Worm (Caenorhabditis elegans) whole organism, early embryonic: ENCODE data around the gene srh-251.

ENCODE experiments used
- B0310.2 ChIP-seq: sonication (generic microtip); optimal IDR thresholded peaks from 2 replicates; lab custom pipeline; 2016; ENCODE audit warnings: mild to moderate bottlenecking, missing genetic modification characterization, missing compliant biosample characterization
- F13C5.2 ChIP-seq: sonication (generic microtip); optimal IDR thresholded peaks from 2 replicates; lab custom pipeline; 2017; ENCODE audit warnings: mild to moderate bottlenecking, missing genetic modification characterization, inconsistent platforms, missing compliant biosample characterization
- aly-1 ChIP-seq: sonication (generic microtip); optimal IDR thresholded peaks from 2 replicates; lab custom pipeline; 2016; ENCODE audit warnings: missing genetic modification characterization, missing compliant biosample characterization
- ama-1 ChIP-seq: fragments of 150-350 bp; optimal IDR thresholded peaks from 2 replicates; lab custom pipeline; 2014
- ceh-13 ChIP-seq: fragments of 200-800 bp; sonication (Bioruptor generic); optimal IDR thresholded peaks from 2 replicates; lab custom pipeline; 2018; ENCODE audit warnings: mild to moderate bottlenecking, missing genetic modification characterization, missing compliant biosample characterization
- ceh-36 ChIP-seq: sonication (generic microtip); optimal IDR thresholded peaks from 2 replicates; lab custom pipeline; 2016; ENCODE audit warnings: missing genetic modification characterization, inconsistent platforms, missing compliant biosample characterization
- ets-7 ChIP-seq: sonication (generic microtip); optimal IDR thresholded peaks from 2 replicates; lab custom pipeline; 2016; ENCODE audit warnings: missing genotype, missing genetic modification characterization, missing compliant biosample characterization
- flt-1 ChIP-seq: fragments of 200-800 bp; sonication (Bioruptor generic); IDR thresholded peaks from 2 replicates; pipeline ENCODE4 v1.3.6; 2022; ENCODE audit warnings: missing genetic modification characterization, missing compliant biosample characterization
- hmbx-1 ChIP-seq: sonication (generic microtip); optimal IDR thresholded peaks from 2 replicates; lab custom pipeline; 2016; ENCODE audit warnings: mild to moderate bottlenecking, missing genetic modification characterization, missing compliant biosample characterization
- hmg-4 ChIP-seq: fragments of 200-800 bp; sonication (Bioruptor generic); optimal IDR thresholded peaks from 2 replicates; lab custom pipeline; 2018; ENCODE audit warnings: mild to moderate bottlenecking, missing genetic modification characterization, missing compliant biosample characterization
- hnd-1 ChIP-seq: sonication (generic microtip); optimal IDR thresholded peaks from 2 replicates; lab custom pipeline; 2016; ENCODE audit warnings: missing genetic modification characterization, missing compliant biosample characterization
- pes-1 ChIP-seq: fragments of 200-800 bp; sonication (Bioruptor generic); IDR thresholded peaks from 2 replicates; pipeline ENCODE4 v1.3.6; 2022; ENCODE audit warnings: missing genetic modification reagents, missing genetic modification characterization, missing compliant biosample characterization
- scrt-1 ChIP-seq: fragments of 200-800 bp; sonication (Bioruptor generic); IDR thresholded peaks from 2 replicates; pipeline ENCODE4 v1.3.6; 2022; ENCODE audit warnings: missing genetic modification characterization, missing compliant biosample characterization
- sea-1 ChIP-seq: fragments of 200-800 bp; sonication (Bioruptor generic); conservative IDR thresholded peaks from 2 replicates; pipeline ENCODE4 v1.3.6; 2022; ENCODE audit warnings: missing genetic modification characterization, missing compliant biosample characterization
- tbx-11 ChIP-seq: fragments of 200-800 bp; sonication (Bioruptor generic); IDR thresholded peaks from 2 replicates; pipeline ENCODE4 v1.3.6; 2022; ENCODE audit warnings: missing genetic modification characterization, missing compliant biosample characterization
- tbx-37 ChIP-seq: fragments of 200-800 bp; sonication (Bioruptor generic); conservative IDR thresholded peaks from 2 replicates; pipeline ENCODE4 v1.3.6; 2022; ENCODE audit warnings: missing genetic modification reagents, missing genetic modification characterization, missing compliant biosample characterization
- tra-4 ChIP-seq: sonication (generic microtip); optimal IDR thresholded peaks from 2 replicates; lab custom pipeline; 2017; ENCODE audit warnings: missing genetic modification characterization, missing compliant biosample characterization

srh-251 gene

DNA sequence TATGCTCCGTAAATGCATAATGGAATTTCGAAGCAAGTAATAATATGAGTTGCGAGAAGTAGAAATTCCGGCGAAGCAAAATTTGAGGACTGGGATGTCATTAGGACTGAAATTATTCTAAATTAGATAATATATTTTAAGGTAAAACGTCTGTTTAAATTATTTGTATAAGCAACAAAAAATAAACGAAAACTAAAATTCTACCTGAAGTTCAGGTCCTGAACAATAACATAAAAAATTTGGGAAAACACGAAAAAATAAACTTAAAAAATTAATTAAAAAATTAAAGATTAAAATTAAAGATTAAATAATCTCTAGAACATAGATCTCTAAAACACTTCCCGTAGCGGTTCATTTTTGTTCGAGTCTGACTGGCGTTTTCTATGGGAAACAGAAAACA, at the start of gene srh-251:
srh-251 (minus strand) TSS at position 101 of the 400 bp plus-strand sequence.
- TF ChIP-seq F13C5.2 (tag; lab: Kevin White, UChicago) (no peak), ets-7 (tag; lab: Kevin White, UChicago) (no peak), hmg-4 (no peak), hnd-1 (no peak), pes-1 (GFP tag; lab: Robert Waterston, UW) (no peak), B0310.2 (tag; lab: Kevin White, UChicago) (no peak), tra-4 (tag; lab: Kevin White, UChicago) (no peak), aly-1 (tag; lab: Kevin White, UChicago) (no peak), ama-1 (lab: Kevin White, UChicago) (no peak)

DNA sequence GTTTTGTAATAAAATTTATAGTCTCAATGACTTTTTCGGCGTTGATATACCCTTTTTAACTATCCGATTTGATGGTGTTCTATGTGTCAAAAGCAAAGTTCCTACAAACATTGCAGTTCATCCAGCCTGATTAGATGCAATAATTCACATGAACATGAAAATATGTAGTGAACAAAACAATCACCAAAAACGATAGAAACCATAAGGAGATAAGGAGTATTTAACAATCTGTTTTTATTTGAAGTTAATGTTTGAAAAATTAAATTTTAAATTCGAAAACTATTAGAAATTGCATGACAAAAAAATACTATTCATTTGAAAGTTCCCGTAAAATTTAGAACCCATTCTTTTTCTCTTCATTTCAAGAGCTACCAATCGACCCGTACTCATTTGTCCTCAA, 47.2 kb upstream of the srh-251 start, which contains the start of gene fbxa-209:
fbxa-209 (minus strand) TSS at position 101 of the 400 bp plus-strand sequence.
- TF ChIP-seq hnd-1 (no peak), scrt-1 (GFP tag; lab: Robert Waterston, UW) (no peak), F13C5.2 (tag; lab: Kevin White, UChicago) (no peak), hmbx-1 (no peak), pes-1 (GFP tag; lab: Robert Waterston, UW) (no peak), flt-1 (GFP tag; lab: Robert Waterston, UW) (no peak), B0310.2 (tag; lab: Kevin White, UChicago) (no peak), ama-1 (lab: Kevin White, UChicago) (no peak), hmg-4 (no peak), ceh-13 (no peak)

DNA sequence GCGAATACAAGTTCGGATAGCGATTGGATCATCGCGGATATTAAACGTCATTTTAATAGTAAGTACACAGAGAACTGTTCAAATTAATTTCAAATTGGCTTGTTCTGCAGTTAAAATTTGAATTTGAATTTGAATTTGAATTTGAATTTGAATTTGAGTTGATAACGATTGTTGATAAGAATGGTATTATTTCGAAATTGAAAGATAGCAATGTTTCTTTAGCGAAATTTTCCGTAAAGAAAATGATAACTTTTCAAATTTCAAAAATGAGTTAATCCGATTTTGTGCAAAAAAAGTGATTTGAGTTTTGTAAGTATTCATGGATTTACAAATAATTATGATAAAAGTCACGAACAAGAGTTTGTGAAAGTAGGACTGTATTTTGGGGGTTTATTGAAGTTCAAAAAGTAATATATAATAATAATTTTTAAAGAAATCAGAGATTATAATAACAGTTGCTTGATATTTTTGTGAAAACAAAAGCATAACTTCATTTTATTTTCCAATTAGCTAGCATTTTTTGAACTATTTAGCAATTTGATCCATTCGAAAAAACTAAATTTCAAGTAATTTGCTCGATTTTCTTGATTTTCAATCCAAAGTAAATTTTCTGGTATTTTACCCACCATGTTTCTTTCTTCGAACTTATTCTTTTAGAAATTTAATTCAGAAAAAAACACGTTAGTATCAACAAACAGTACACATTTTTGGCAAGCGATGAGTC, 45.8 kb upstream of the srh-251 start, which contains the start of gene Y36E3A.2:
Y36E3A.2 (plus strand) TSS at position 674 of the 724 bp plus-strand sequence.
- no peak for TF ChIP-seq ceh-13

DNA sequence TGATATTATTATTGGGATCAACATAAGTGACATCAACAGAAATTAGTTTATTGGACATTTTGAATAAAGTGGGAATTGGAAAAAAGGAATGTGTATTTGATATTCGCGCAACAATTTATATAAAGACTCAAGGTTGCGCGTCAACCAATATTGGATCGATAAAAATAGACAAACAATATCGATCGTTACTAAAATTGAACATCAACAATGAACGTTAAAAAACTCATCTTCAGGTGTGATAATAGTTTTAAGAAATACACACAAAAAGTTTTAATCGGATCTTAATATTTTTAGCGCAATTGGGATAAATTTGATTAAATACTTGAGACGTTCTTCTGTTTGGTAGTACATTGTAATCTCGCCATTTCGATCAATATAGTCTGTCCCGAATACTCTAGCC, 43.9 kb upstream of the srh-251 start, which contains the start of gene fbxa-104:
fbxa-104 (minus strand) TSS at position 83 of the 400 bp plus-strand sequence.
- TF ChIP-seq B0310.2 (tag; lab: Kevin White, UChicago) (no peak), ets-7 (tag; lab: Kevin White, UChicago) (no peak), hmg-4 (no peak), ceh-36 (no peak), hnd-1 (no peak), pes-1 (GFP tag; lab: Robert Waterston, UW) (no peak), tbx-37 (GFP tag; lab: Robert Waterston, UW) (no peak), tra-4 (tag; lab: Kevin White, UChicago) (no peak)

DNA sequence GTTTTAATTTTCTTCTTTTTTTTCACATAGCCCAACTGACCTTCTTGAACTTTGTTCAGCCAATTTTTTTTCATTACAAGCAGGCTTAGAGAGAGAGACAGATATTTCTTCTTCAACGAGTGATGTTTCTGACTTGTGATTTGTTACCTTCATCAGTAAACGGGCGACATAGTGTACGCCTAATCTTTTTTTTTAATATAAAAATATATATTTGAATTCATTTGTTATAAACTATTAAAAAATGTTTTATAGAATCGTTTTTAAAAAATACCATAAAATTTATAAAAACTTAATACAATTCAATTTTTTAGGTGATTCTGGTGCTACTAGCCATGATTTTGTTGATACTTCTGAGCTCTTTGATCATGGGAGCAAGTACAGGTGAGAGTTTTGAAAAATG, 38.1 kb upstream of the srh-251 start, which contains the start of gene T06E6.10:
T06E6.10 (plus strand) TSS at position 301 of the 400 bp plus-strand sequence.
- TF ChIP-seq aly-1 (tag; lab: Kevin White, UChicago) (no peak), ceh-13 (no peak), scrt-1 (GFP tag; lab: Robert Waterston, UW) (no peak), tbx-37 (GFP tag; lab: Robert Waterston, UW) (no peak), sea-1 (GFP tag; lab: Robert Waterston, UW) (no peak), flt-1 (GFP tag; lab: Robert Waterston, UW) (no peak), hmbx-1 (no peak), B0310.2 (tag; lab: Kevin White, UChicago) (no peak), pes-1 (GFP tag; lab: Robert Waterston, UW) (no peak), hnd-1 (no peak), tbx-11 (GFP tag; lab: Robert Waterston, UW) (no peak), ets-7 (tag; lab: Kevin White, UChicago) (no peak), ceh-36 (no peak), F13C5.2 (tag; lab: Kevin White, UChicago) (no peak), hmg-4 (no peak)

DNA sequence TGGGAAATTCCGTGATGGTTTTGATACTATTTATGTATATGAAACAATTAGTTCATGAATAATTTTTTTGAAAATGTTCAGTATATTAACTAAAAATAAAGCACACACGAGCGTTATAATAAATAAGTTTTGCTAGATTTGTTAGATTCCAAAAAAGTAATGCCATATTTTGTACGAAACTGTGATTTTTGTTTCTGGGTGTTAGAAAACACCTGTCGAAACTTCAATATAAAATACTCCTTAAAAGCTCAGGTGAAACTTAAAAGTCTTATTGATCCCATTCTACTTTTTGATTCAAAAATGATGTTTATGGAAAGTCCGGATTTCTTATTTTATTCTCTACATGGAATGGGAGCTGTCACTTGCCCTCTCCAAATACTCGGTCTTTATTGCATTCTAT, 36.2 kb upstream of the srh-251 start, which contains the start of gene srh-265:
srh-265 (plus strand) TSS at position 301 of the 400 bp plus-strand sequence.
- TF ChIP-seq scrt-1 (GFP tag; lab: Robert Waterston, UW) (no peak), hmg-4 (no peak), F13C5.2 (tag; lab: Kevin White, UChicago) (no peak), sea-1 (GFP tag; lab: Robert Waterston, UW) (no peak), ama-1 (lab: Kevin White, UChicago) (no peak), tbx-37 (GFP tag; lab: Robert Waterston, UW) (no peak), hmbx-1 (no peak)

DNA sequence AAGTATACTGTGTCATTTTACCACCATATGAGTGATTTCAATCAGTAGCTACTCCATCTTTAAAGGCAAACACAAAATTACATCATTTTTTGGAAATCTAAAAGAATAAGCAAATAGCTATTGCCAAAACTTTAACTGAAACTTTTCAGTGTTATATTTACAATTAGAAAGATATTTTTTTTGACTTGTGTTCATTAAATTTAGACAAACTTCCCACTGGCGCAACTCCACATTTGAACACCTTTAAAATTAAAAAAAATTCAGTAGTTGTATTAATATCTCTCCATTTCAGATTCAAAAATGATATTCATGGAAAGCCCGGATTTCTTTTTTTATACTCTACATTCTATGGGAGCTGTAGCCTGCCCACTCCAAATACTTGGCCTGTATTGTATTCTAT, 34.1 kb upstream of the srh-251 start, which contains the start of gene srh-264:
srh-264 (plus strand) TSS at position 301 of the 400 bp plus-strand sequence.
- TF ChIP-seq F13C5.2 (tag; lab: Kevin White, UChicago) (no peak), scrt-1 (GFP tag; lab: Robert Waterston, UW) (no peak), flt-1 (GFP tag; lab: Robert Waterston, UW) (no peak), hmg-4 (no peak), aly-1 (tag; lab: Kevin White, UChicago) (no peak), B0310.2 (tag; lab: Kevin White, UChicago) (no peak), ceh-13 (no peak), tra-4 (tag; lab: Kevin White, UChicago) (no peak)

DNA sequence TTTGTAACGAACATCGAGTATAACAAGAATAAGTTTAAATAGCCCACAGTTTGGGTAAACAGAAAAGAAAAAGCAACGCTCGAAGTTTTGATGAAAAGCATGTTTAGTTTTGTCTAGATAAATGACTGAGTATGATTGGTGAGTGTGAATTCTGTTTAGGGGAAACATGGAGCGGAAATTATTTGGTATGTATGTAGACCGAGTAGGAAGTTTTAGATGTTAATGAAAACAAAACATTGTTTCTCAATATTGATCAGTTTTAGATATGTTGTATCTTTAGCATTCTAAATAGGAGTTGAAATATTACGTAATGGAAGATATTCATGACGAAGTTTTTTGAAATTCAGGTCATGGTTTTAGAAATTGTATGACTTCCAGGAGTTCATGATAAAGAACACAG, 32.9 kb upstream of the srh-251 start, which contains the start of gene srbc-63:
srbc-63 (minus strand) TSS at position 101 of the 400 bp plus-strand sequence.
- no peak for TF ChIP-seq F13C5.2 (tag; lab: Kevin White, UChicago)
